Worm (Caenorhabditis elegans) whole organism, early embryonic: ENCODE measurements around the gene clec-64.

Source experiments
- ceh-36 ChIP-seq: sonication (generic microtip); optimal IDR thresholded peaks from 2 replicates; lab custom pipeline; 2016; ENCODE audit warnings: missing genetic modification characterization, inconsistent platforms, missing compliant biosample characterization
- ets-7 ChIP-seq: sonication (generic microtip); optimal IDR thresholded peaks from 2 replicates; lab custom pipeline; 2016; ENCODE audit warnings: missing genotype, missing genetic modification characterization, missing compliant biosample characterization
- hmbx-1 ChIP-seq: sonication (generic microtip); optimal IDR thresholded peaks from 2 replicates; lab custom pipeline; 2016; ENCODE audit warnings: mild to moderate bottlenecking, missing genetic modification characterization, missing compliant biosample characterization
- tbx-37 ChIP-seq: fragments of 200-800 bp; sonication (Bioruptor generic); conservative IDR thresholded peaks from 2 replicates; pipeline ENCODE4 v1.3.6; 2022; ENCODE audit warnings: missing genetic modification reagents, missing genetic modification characterization, missing compliant biosample characterization

ce11 chrII:12855900-12856299 lies 42.1 kb upstream of the clec-64 start, which contains the start of gene Y46G5A.29:
- TF ChIP-seq hmbx-1 (tag; lab: Kevin White, UChicago) (no peak), ceh-36 (tag; lab: Kevin White, UChicago) (no peak), tbx-37 (GFP tag; lab: Robert Waterston, UW) (no peak), ets-7 (tag; lab: Kevin White, UChicago) (no peak)
